Worm (Caenorhabditis elegans): ENCODE data around the gene ife-3.

Gene ife-3

DNA sequence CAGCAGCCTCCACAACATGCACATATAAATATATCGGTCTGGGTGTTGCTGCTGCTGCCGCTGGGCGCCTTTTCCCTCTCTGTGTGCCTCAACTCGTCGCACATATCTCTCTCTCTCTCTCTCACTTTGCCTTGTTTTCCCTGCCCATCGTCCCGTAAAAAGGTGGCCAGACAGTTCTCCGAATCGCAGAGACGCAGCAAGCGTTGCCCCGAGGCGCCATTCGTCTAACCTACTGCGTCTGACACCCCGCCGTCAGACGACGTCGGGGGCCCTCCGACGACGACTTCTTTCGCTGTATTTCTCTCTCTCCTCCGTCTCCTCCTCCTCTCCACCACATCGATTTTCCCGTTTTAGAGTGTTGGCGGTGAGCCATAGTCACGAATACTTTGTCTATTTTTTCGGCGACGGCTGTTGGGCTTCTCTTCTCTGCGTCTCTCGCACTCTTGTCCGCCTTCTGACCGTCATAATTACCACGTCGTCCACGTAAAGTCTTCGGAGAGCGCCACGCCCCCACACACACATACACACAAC lies 1.2 kb upstream of the ife-3 start, which contains the start of gene B0348.10 (continued):
- TF ChIP-seq rcor-1 (GFP tag; IDR thresholded peaks at IDR 0.05) (peak; percentile 37; the same call in 1 of the 2 replicates), T07F8.4 (tag; optimal IDR thresholded peaks at IDR 0.05) (peak; percentile 6), hrde-1 (tag; optimal IDR thresholded peaks at IDR 0.05; ENCODE audit: borderline replicate concordance) (no peak), cebp-2 (GFP tag; IDR thresholded peaks at IDR 0.05) (no peak), nhr-80 (tag; optimal IDR thresholded peaks at IDR 0.05) (peak; percentile 71), dox-1 (GFP tag; IDR thresholded peaks at IDR 0.05) (peak; percentile 84), chd-7 (tag; optimal IDR thresholded peaks at IDR 0.05) (peak; percentile 45), T26A5.8 (tag; optimal IDR thresholded peaks at IDR 0.05) (no peak), B0336.3 (GFP tag; IDR thresholded peaks at IDR 0.05) (peak; percentile 74), atf-7 (tag; optimal IDR thresholded peaks at IDR 0.05) (peak; percentile 52), F49E8.2 (tag; optimal IDR thresholded peaks at IDR 0.05; ENCODE audit: insufficient read depth) (no peak), bed-1 (GFP tag; IDR thresholded peaks at IDR 0.05) (no peak), snpc-1.1 (tag; optimal IDR thresholded peaks at IDR 0.05; ENCODE audit: insufficient read depth) (no peak), sea-2 (GFP tag; IDR thresholded peaks at IDR 0.05) (no peak), D2030.7 (GFP tag; IDR thresholded peaks at IDR 0.05) (peak; percentile 21; the same call in 1 of the 2 replicates), zfh-2 (GFP tag; conservative IDR thresholded peaks at IDR 0.05) (peak; percentile 99), madf-10 (tag; optimal IDR thresholded peaks at IDR 0.05) (peak; percentile 78), B0035.1 (tag; optimal IDR thresholded peaks at IDR 0.05) (no peak), somi-1 (GFP tag; optimal IDR thresholded peaks at IDR 0.05) (peak; percentile 18), egl-18 (GFP tag; IDR thresholded peaks at IDR 0.05) (no peak), F52B5.7 (tag; optimal IDR thresholded peaks at IDR 0.05) (peak; percentile 61), nhr-27 (tag; optimal IDR thresholded peaks at IDR 0.05) (peak; percentile 5), madf-3 (GFP tag; IDR thresholded peaks at IDR 0.05) (no peak), ztf-22 (GFP tag; optimal IDR thresholded peaks at IDR 0.05) (no peak), pbrm-1 (GFP tag; IDR thresholded peaks at IDR 0.05) (no peak), nhr-120 (GFP tag; IDR thresholded peaks at IDR 0.05) (no peak), ekl-4 (GFP tag; IDR thresholded peaks at IDR 0.05) (peak; percentile 69), aptf-3 (GFP tag; IDR thresholded peaks at IDR 0.05) (no peak), lin-40 (tag; optimal IDR thresholded peaks at IDR 0.05) (peak; percentile 62), snpc-1.3 (tag; optimal IDR thresholded peaks at IDR 0.05; ENCODE audit: insufficient read depth) (no peak), mcd-1 (GFP tag; IDR thresholded peaks at IDR 0.05) (peak; percentile 69), nhr-90 (tag; optimal IDR thresholded peaks at IDR 0.05) (no peak), efl-1 (GFP tag; optimal IDR thresholded peaks at IDR 0.05) (peak; percentile 8), ztf-26 (tag; optimal IDR thresholded peaks at IDR 0.05) (peak; percentile 63), B0261.1 (tag; optimal IDR thresholded peaks at IDR 0.05) (peak; percentile 1), let-526 (GFP tag; IDR thresholded peaks at IDR 0.05) (no peak), Y67H2A.10 (GFP tag; conservative IDR thresholded peaks at IDR 0.05) (no peak), lsl-1 (GFP tag; optimal IDR thresholded peaks at IDR 0.05) (no peak), akir-1 (GFP tag; optimal IDR thresholded peaks at IDR 0.05) (no peak), gei-17 (GFP tag; optimal IDR thresholded peaks at IDR 0.05) (peak; percentile 49), nfyb-1 (GFP tag; IDR thresholded peaks at IDR 0.05) (0 out of 2 replicates have a peak, but pooled peaks have one; percentile 68), cebp-1 (GFP tag; IDR thresholded peaks at IDR 0.05) (no peak; the same call in 1 of the 2 replicates), cebp-1 (tag; optimal IDR thresholded peaks at IDR 0.05) (peak; percentile 79), dpl-1 (GFP tag; optimal IDR thresholded peaks at IDR 0.05) (peak; percentile 33), lin-26 (GFP tag; IDR thresholded peaks at IDR 0.05) (no peak), tbx-9 (tag; optimal IDR thresholded peaks at IDR 0.05; ENCODE audit: borderline replicate concordance) (no peak), K11D2.4 (GFP tag; IDR thresholded peaks at IDR 0.05) (peak; percentile 39; the same call in 1 of the 2 replicates), egrh-3 (GFP tag; IDR thresholded peaks at IDR 0.05) (peak; percentile 82)

Measured in whole organism, young adult.